Worm (Caenorhabditis elegans) whole organism, late embryonic: ENCODE measurements around the gene F11E6.6.

Experiments
- K02D7.2 ChIP-seq: sonication (generic microtip); optimal IDR thresholded peaks from 2 replicates; lab custom pipeline; 2017; ENCODE audit warnings: mild to moderate bottlenecking, missing genetic modification characterization, missing compliant biosample characterization
- T23F11.4 ChIP-seq: fragments of 200-800 bp; sonication (Bioruptor generic); optimal IDR thresholded peaks from 2 replicates; lab custom pipeline; 2018; ENCODE audit warnings: mild to moderate bottlenecking, missing genetic modification characterization, missing compliant biosample characterization
- Y22D7AL.16 ChIP-seq: sonication (generic microtip); optimal IDR thresholded peaks from 2 replicates; lab custom pipeline; 2016; ENCODE audit warnings: missing genetic modification characterization, missing compliant biosample characterization
- ama-1 ChIP-seq: fragments of 150-350 bp; optimal IDR thresholded peaks from 2 replicates; lab custom pipeline; 2014
- ceh-2 ChIP-seq: sonication (generic microtip); optimal IDR thresholded peaks from 2 replicates; lab custom pipeline; 2016; ENCODE audit warnings: missing genotype, missing genetic modification characterization, missing compliant biosample characterization
- ceh-24 ChIP-seq: sonication (generic microtip); optimal IDR thresholded peaks from 2 replicates; lab custom pipeline; 2016; ENCODE audit warnings: mild to moderate bottlenecking, missing genetic modification characterization, missing compliant biosample characterization
- ceh-31 ChIP-seq: sonication (generic microtip); optimal IDR thresholded peaks from 2 replicates; lab custom pipeline; 2016; ENCODE audit warnings: missing genetic modification characterization, missing compliant biosample characterization
- ceh-34 ChIP-seq: sonication (generic microtip); optimal IDR thresholded peaks from 2 replicates; lab custom pipeline; 2016; ENCODE audit warnings: mild to moderate bottlenecking, missing genetic modification characterization, missing compliant biosample characterization
- dmd-4 ChIP-seq: sonication (generic microtip); optimal IDR thresholded peaks from 2 replicates; lab custom pipeline; 2016; ENCODE audit warnings: borderline replicate concordance, missing genetic modification characterization, missing compliant biosample characterization
- dve-1 ChIP-seq: sonication (generic microtip); optimal IDR thresholded peaks from 2 replicates; lab custom pipeline; 2017; ENCODE audit warnings: antibody characterized with exemption, mild to moderate bottlenecking, missing genetic modification characterization, missing compliant biosample characterization
- fax-1 ChIP-seq: sonication (generic microtip); optimal IDR thresholded peaks from 2 replicates; lab custom pipeline; 2016; ENCODE audit warnings: missing genotype, missing genetic modification characterization, missing compliant biosample characterization
- fkh-10 ChIP-seq: fragments of 150-350 bp; optimal IDR thresholded peaks from 2 replicates; lab custom pipeline; 2014; ENCODE audit warnings: missing biosample characterization, missing genetic modification reagents, missing genetic modification characterization
- fkh-6 ChIP-seq: sonication (generic microtip); optimal IDR thresholded peaks from 2 replicates; lab custom pipeline; 2016; ENCODE audit warnings: missing genetic modification characterization, missing compliant biosample characterization
- lim-6 ChIP-seq: sonication (generic microtip); optimal IDR thresholded peaks from 2 replicates; lab custom pipeline; 2016; ENCODE audit warnings: missing genetic modification characterization, missing compliant biosample characterization
- nhr-232 ChIP-seq: sonication (generic microtip); optimal IDR thresholded peaks from 2 replicates; lab custom pipeline; 2016; ENCODE audit warnings: missing genetic modification characterization, missing compliant biosample characterization
- pax-1 ChIP-seq: fragments of 150-350 bp; optimal IDR thresholded peaks from 2 replicates; lab custom pipeline; 2014; ENCODE audit warnings: missing biosample characterization, missing genetic modification characterization
- pqm-1 ChIP-seq: sonication (generic microtip); optimal IDR thresholded peaks from 2 replicates; lab custom pipeline; 2016; ENCODE audit warnings: missing genetic modification characterization, missing compliant biosample characterization
- ref-2 ChIP-seq: sonication (generic microtip); optimal IDR thresholded peaks from 2 replicates; lab custom pipeline; 2016; ENCODE audit warnings: missing genetic modification characterization, missing compliant biosample characterization
- rnt-1 ChIP-seq: sonication (generic microtip); optimal IDR thresholded peaks from 2 replicates; lab custom pipeline; 2016; ENCODE audit warnings: missing genetic modification characterization, missing compliant biosample characterization
- sox-4 ChIP-seq: sonication (generic microtip); optimal IDR thresholded peaks from 2 replicates; lab custom pipeline; 2017; ENCODE audit warnings: mild to moderate bottlenecking, missing genetic modification characterization, inconsistent platforms, missing compliant biosample characterization
- tbx-2 ChIP-seq: sonication (generic microtip); optimal IDR thresholded peaks from 2 replicates; lab custom pipeline; 2016; ENCODE audit warnings: missing genetic modification characterization, missing compliant biosample characterization
- tbx-7 ChIP-seq: sonication (generic microtip); optimal IDR thresholded peaks from 2 replicates; lab custom pipeline; 2016; ENCODE audit warnings: missing genotype, missing genetic modification characterization, missing compliant biosample characterization
- unc-55 ChIP-seq: sonication (generic microtip); optimal IDR thresholded peaks from 2 replicates; lab custom pipeline; 2017; ENCODE audit warnings: missing biosample characterization, missing genetic modification reagents, missing genetic modification characterization
- ztf-16 ChIP-seq: sonication (generic microtip); optimal IDR thresholded peaks from 2 replicates; lab custom pipeline; 2017; ENCODE audit warnings: missing genetic modification characterization, missing compliant biosample characterization

F11E6.6 gene

DNA sequence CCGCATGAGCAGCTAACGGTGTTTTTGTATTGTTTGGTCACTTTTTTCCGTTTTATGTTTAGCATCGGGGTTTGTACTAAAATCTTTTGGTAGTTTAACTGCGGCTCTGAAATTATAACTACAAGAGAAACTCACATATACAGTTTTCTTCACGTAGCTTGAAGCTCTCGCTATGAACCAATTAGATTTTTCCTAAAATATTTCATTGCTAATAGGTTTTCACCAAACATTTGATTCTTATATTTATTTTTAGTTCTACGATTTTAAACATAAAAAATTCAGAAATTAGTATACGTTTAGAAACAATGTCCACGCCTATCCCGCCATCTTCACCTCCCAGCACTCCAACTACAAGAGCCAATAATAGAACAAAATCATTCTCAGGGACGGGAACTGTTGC lies 38.4 kb downstream of the F11E6.6 start, which contains the start of gene C06A12.3:
C06A12.3 (plus strand) TSS at position 301 of the 400 bp plus-strand sequence.
- TF ChIP-seq nhr-232 (tag; lab: Kevin White, UChicago) (no peak), ceh-2 (tag; lab: Kevin White, UChicago) (no peak), tbx-2 (tag; lab: Kevin White, UChicago) (no peak), ceh-24 (tag; lab: Kevin White, UChicago) (no peak), Y22D7AL.16 (no peak)

DNA sequence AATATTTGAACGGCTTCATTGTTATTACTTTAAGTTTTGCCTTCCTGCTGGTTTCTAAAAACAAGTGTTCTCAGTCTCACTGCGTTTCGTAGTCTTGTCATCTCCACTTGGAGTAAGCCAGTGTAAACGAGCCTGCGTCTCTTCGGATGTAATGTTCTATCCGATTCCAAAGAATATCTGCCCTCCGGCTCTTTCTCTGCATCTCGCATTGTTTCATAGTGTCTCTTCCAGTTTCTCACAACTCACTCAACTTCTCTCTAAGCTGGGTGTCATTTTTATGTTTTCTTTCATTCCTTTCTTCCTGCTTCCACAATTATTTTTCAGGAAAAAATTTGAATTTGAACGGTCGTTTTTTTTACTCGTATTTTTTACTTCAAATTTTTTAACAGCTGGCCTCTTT lies 38.8 kb downstream of the F11E6.6 start:
- no peak for TF ChIP-seq ref-2
- TF ChIP-seq pqm-1 (tag; lab: Kevin White, UChicago) = no peak
- TF ChIP-seq ceh-31 (tag; lab: Kevin White, UChicago) = no peak
- no peak for TF ChIP-seq ama-1 (lab: Kevin White, UChicago)
- TF ChIP-seq tbx-7 (tag; lab: Kevin White, UChicago) = no peak
- no peak for TF ChIP-seq K02D7.2 (tag; lab: Kevin White, UChicago)
- TF ChIP-seq ztf-16 (tag; lab: Kevin White, UChicago) = no peak
- no peak for TF ChIP-seq pax-1 (tag; lab: Kevin White, UChicago)
- no peak for TF ChIP-seq dve-1 (tag; lab: Kevin White, UChicago)
- TF ChIP-seq fkh-6 (tag; lab: Kevin White, UChicago) = no peak
- TF ChIP-seq T23F11.4 (GFP tag; lab: Kevin White, UChicago) = no peak
- TF ChIP-seq ceh-34 (tag; lab: Kevin White, UChicago) = no peak
- TF ChIP-seq fax-1 (tag; lab: Kevin White, UChicago) = no peak
- TF ChIP-seq dmd-4 (tag; lab: Kevin White, UChicago) = no peak

DNA sequence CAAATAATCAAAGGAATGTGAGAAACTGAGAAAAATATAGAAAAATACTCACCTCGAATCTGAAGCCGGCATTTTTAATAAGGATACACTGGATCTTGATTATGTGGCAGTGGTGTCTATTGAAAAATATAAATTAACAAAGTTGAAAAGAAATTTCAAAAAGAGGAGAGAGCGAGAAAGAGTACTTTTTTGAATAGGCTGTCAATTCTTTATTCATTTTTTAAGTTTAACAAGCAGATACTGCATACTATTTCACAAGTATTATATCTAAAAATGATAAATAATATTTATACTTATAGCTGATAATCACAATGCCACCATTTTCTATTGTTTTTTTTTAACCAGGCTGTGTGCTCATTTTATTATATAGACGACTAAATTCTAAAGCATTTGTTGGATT lies 48.1 kb downstream of the F11E6.6 start, which contains the start of gene npr-26:
npr-26 (minus strand) TSS at position 101 of the 400 bp plus-strand sequence.
- TF ChIP-seq unc-55 (GFP tag; lab: Kevin White, UChicago) (no peak), lim-6 (tag; lab: Kevin White, UChicago) (no peak), dmd-4 (tag; lab: Kevin White, UChicago) (no peak), ama-1 (lab: Kevin White, UChicago) (no peak), rnt-1 (tag; lab: Kevin White, UChicago) (no peak), sox-4 (tag; lab: Kevin White, UChicago) (no peak), tbx-2 (tag; lab: Kevin White, UChicago) (no peak), fkh-10 (GFP tag; lab: Kevin White, UChicago) (no peak)
